Worm (Caenorhabditis elegans) whole organism, L4 larva: ENCODE data around the gene fbxl-5.

Experiments used
- F10B5.3 ChIP-seq: sonication (generic microtip); optimal IDR thresholded peaks from 2 replicates; lab custom pipeline; 2016; ENCODE audit warnings: mild to moderate bottlenecking, missing genetic modification characterization, missing compliant biosample characterization
- F26F4.8 ChIP-seq: fragments of 200-800 bp; sonication (Bioruptor generic); conservative IDR thresholded peaks from 2 replicates; pipeline ENCODE4 v1.3.6; 2022; ENCODE audit warnings: missing genetic modification characterization, missing compliant biosample characterization
- F49E8.2 ChIP-seq: sonication (generic microtip); optimal IDR thresholded peaks from 2 replicates; lab custom pipeline; 2016; ENCODE audit warnings: missing compliant biosample characterization, mild to moderate bottlenecking, missing genetic modification characterization, borderline replicate concordance
- Y105C5A.15 ChIP-seq: fragments of 200-800 bp; sonication (Bioruptor generic); IDR thresholded peaks from 2 replicates; pipeline ENCODE4 v1.3.6; 2022; ENCODE audit warnings: missing genetic modification characterization, missing compliant biosample characterization
- Y75B8A.6 ChIP-seq: fragments of 200-800 bp; sonication (Bioruptor generic); IDR thresholded peaks from 2 replicates; pipeline ENCODE4 v1.3.6; 2022; ENCODE audit warnings: missing genetic modification reagents, missing genetic modification characterization, missing compliant biosample characterization
- ZK337.2 ChIP-seq: fragments of 200-800 bp; sonication (Bioruptor generic); IDR thresholded peaks from 2 replicates; pipeline ENCODE4 v1.3.6; 2022; ENCODE audit warnings: missing genetic modification reagents, missing genetic modification characterization, missing compliant biosample characterization
- aha-1 ChIP-seq: fragments of 150-350 bp; peaks from one replicate; lab custom pipeline; 2014; ENCODE audit warnings: missing biosample characterization, missing genetic modification characterization
- ama-1 ChIP-seq: fragments of 150-350 bp; optimal IDR thresholded peaks from 2 replicates; lab custom pipeline; 2014; ENCODE audit warnings: inconsistent platforms, mixed read lengths
- arid-1 ChIP-seq: fragments of 200-800 bp; sonication (Bioruptor generic); conservative IDR thresholded peaks from 2 replicates; pipeline ENCODE4 v1.3.6; 2022; ENCODE audit warnings: missing genetic modification reagents, missing genetic modification characterization, missing compliant biosample characterization
- attf-4 ChIP-seq: sonication (generic microtip); optimal IDR thresholded peaks from 3 replicates; lab custom pipeline; 2017; ENCODE audit warnings: missing biosample characterization, missing genetic modification characterization
- ceh-44 ChIP-seq: fragments of 200-800 bp; sonication (Bioruptor generic); IDR thresholded peaks from 2 replicates; pipeline ENCODE4 v1.3.6; 2022; ENCODE audit warnings: missing genetic modification reagents, missing genetic modification characterization, missing compliant biosample characterization
- ctbp-1 ChIP-seq: fragments of 200-800 bp; sonication (Bioruptor generic); IDR thresholded peaks from 2 replicates; pipeline ENCODE4 v1.3.6; 2022; ENCODE audit warnings: missing genetic modification reagents, missing genetic modification characterization, missing compliant biosample characterization
- dmd-8 ChIP-seq: fragments of 200-800 bp; sonication (Bioruptor generic); IDR thresholded peaks from 2 replicates; pipeline ENCODE4 v1.3.6; 2022; ENCODE audit warnings: missing genetic modification characterization, missing compliant biosample characterization
- duxl-1 ChIP-seq: sonication (generic microtip); optimal IDR thresholded peaks from 2 replicates; lab custom pipeline; 2016; ENCODE audit warnings: mild to moderate bottlenecking, missing genetic modification characterization, moderate library complexity, missing compliant biosample characterization; ENCODE audit not compliant: poor library complexity
- egl-27 ChIP-seq: sonication (generic microtip); optimal IDR thresholded peaks from 3 replicates; lab custom pipeline; 2017; ENCODE audit warnings: missing biosample characterization, missing genetic modification reagents, missing genetic modification characterization
- hif-1 ChIP-seq, 2 experiments: sonication (generic microtip); optimal IDR thresholded peaks; 2 replicates each; lab custom pipeline; 2016 to 2017; ENCODE audit warnings: missing compliant biosample characterization in 2 of 2, missing genetic modification characterization in 2 of 2, missing genetic modification reagents in 2 of 2, missing genotype in 2 of 2, mild to moderate bottlenecking in 1 of 2
- hmg-1.1 ChIP-seq: fragments of 200-800 bp; sonication (Bioruptor generic); IDR thresholded peaks from 2 replicates; pipeline ENCODE4 v1.3.6; 2022; ENCODE audit warnings: missing genetic modification reagents, missing genetic modification characterization, missing compliant biosample characterization
- lim-7 ChIP-seq: fragments of 200-800 bp; sonication (Bioruptor generic); IDR thresholded peaks from 2 replicates; pipeline ENCODE4 v1.3.6; 2022; ENCODE audit warnings: missing genetic modification characterization, missing compliant biosample characterization
- lin-13 ChIP-seq: fragments of 150-350 bp; optimal IDR thresholded peaks from 2 replicates; lab custom pipeline; 2014; ENCODE audit warnings: missing biosample characterization, missing genetic modification reagents, missing genetic modification characterization
- lin-38 ChIP-seq: fragments of 200-800 bp; sonication (Bioruptor generic); IDR thresholded peaks from 2 replicates; pipeline ENCODE4 v1.3.6; 2022; ENCODE audit warnings: missing genetic modification reagents, missing genetic modification characterization, missing compliant biosample characterization
- lsy-2 ChIP-seq, 2 experiments: fragments of 150-350 bp in 1 of 2; sonication (generic microtip) in 1 of 2; optimal IDR thresholded peaks; 2 replicates each; lab custom pipeline; 2014 to 2017; ENCODE audit warnings: missing biosample characterization in 2 of 2, missing genetic modification characterization in 2 of 2
- mdt-29 ChIP-seq: fragments of 200-800 bp; sonication (Bioruptor generic); IDR thresholded peaks from 2 replicates; pipeline ENCODE4 v1.3.6; 2022; ENCODE audit warnings: missing genetic modification reagents, missing genetic modification characterization, missing compliant biosample characterization
- mep-1 ChIP-seq: fragments of 150-350 bp; sonication (generic microtip); optimal IDR thresholded peaks from 3 replicates; lab custom pipeline; 2014; ENCODE audit warnings: missing biosample characterization, missing genetic modification characterization
- mes-2 ChIP-seq: sonication (generic microtip); optimal IDR thresholded peaks from 2 replicates; lab custom pipeline; 2016; ENCODE audit warnings: missing genotype, mild to moderate bottlenecking, missing genetic modification characterization, missing compliant biosample characterization; ENCODE audit not compliant: poor library complexity, severe bottlenecking
- mxl-2 ChIP-seq: fragments of 200-800 bp; sonication (Bioruptor generic); conservative IDR thresholded peaks from 2 replicates; pipeline ENCODE4 v1.3.6; 2022; ENCODE audit warnings: missing genetic modification reagents, missing genetic modification characterization, missing compliant biosample characterization
- nhr-102 ChIP-seq: sonication (generic microtip); optimal IDR thresholded peaks from 2 replicates; lab custom pipeline; 2016; ENCODE audit warnings: mild to moderate bottlenecking, missing genetic modification characterization, moderate library complexity, missing compliant biosample characterization
- nhr-11 ChIP-seq: fragments of 150-350 bp; optimal IDR thresholded peaks from 2 replicates; lab custom pipeline; 2014; ENCODE audit warnings: missing biosample characterization, missing genetic modification characterization
- nhr-28 ChIP-seq: fragments of 150-350 bp; optimal IDR thresholded peaks from 2 replicates; lab custom pipeline; 2014; ENCODE audit warnings: missing biosample characterization, missing genetic modification characterization
- nhr-42 ChIP-seq: fragments of 200-800 bp; sonication (Bioruptor generic); IDR thresholded peaks from 2 replicates; pipeline ENCODE4 v1.3.6; 2022; ENCODE audit warnings: missing genetic modification characterization, missing compliant biosample characterization
- nhr-48 ChIP-seq: sonication (generic microtip); optimal IDR thresholded peaks from 2 replicates; lab custom pipeline; 2016; ENCODE audit warnings: mild to moderate bottlenecking, missing genetic modification characterization, missing compliant biosample characterization
- pha-4 ChIP-seq, 2 experiments: fragments of 150-350 bp in 1 of 2; fragments of 200-800 bp in 1 of 2; sonication (Bioruptor generic) in 1 of 2; IDR thresholded peaks in 1 of 2; optimal IDR thresholded peaks in 1 of 2; 2 replicates each; pipeline versions ENCODE4 v1.3.6 to Lab custom; 2014 to 2022; ENCODE audit warnings: missing genetic modification characterization in 2 of 2, missing genetic modification reagents in 2 of 2, missing biosample characterization in 1 of 2, missing compliant biosample characterization in 1 of 2
- pqm-1 ChIP-seq: sonication (generic microtip); optimal IDR thresholded peaks from 2 replicates; lab custom pipeline; 2017; ENCODE audit warnings: missing biosample characterization, missing genetic modification characterization
- skn-1 ChIP-seq: fragments of 150-350 bp; optimal IDR thresholded peaks from 2 replicates; lab custom pipeline; 2014; ENCODE audit warnings: missing biosample characterization, missing genetic modification characterization
- snpc-1.2 ChIP-seq: fragments of 200-800 bp; sonication (Bioruptor generic); IDR thresholded peaks from 2 replicates; pipeline ENCODE4 v1.3.6; 2022; ENCODE audit warnings: missing genetic modification reagents, missing genetic modification characterization, missing compliant biosample characterization
- unc-39 ChIP-seq: sonication (generic microtip); optimal IDR thresholded peaks from 2 replicates; lab custom pipeline; 2017; ENCODE audit warnings: missing biosample characterization, missing genetic modification characterization
- vab-7 ChIP-seq: fragments of 200-800 bp; sonication (Bioruptor generic); IDR thresholded peaks from 2 replicates; pipeline ENCODE4 v1.3.6; 2022; ENCODE audit warnings: missing genetic modification reagents, missing genetic modification characterization, missing compliant biosample characterization

Gene fbxl-5

DNA sequence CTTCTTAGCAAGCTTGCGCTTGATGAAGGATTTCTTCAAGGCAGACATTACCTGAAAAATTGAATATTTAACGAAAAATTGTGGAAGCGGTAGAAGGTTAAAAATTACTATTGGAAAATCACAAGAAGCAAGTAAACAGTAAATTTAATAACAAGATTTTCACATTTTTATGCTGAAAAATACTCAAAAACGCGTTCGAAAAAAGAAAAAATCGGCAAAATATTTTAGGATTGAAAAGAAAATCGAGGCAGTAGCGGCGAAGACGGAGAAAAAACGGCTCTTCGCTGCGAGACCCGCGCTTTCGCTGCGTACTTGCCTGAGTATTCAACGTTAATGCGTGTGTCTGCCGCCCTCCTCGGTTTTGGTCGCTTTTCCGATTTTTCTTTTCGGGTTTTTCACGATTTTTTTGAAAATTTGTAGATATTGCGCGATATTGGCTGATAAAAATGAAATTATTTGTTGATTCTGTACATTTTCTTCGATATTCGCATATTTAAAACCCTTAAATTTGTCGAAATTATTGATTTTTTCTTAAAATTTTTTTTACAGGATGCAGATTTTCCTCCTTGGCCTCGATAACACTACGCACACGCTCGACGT is 33.4 kb downstream of the fbxl-5 start, which contains the start of the genes rpl-39 and rps-30 (continued):
- TF ChIP-seq nhr-48 (tag; lab: Kevin White, UChicago) (peak; percentile 16), ama-1 (lab: Kevin White, UChicago) (peak; percentile 40), lsy-2 (tag; optimal IDR thresholded peaks at IDR 0.05; lab: Kevin White, UChicago) (peak; percentile 4 to 91), hmg-1.1 (GFP tag; lab: Robert Waterston, UW) (peak; percentile 81), pqm-1 (peak; percentile 11), mes-2 (tag; lab: Kevin White, UChicago) (peak; percentile 87), F26F4.8 (GFP tag; lab: Robert Waterston, UW) (no peak), vab-7 (0 out of 2 replicates have a peak, but pooled peaks have one; percentile 48), nhr-11 (tag; lab: Kevin White, UChicago) (peak; percentile 87)

DNA sequence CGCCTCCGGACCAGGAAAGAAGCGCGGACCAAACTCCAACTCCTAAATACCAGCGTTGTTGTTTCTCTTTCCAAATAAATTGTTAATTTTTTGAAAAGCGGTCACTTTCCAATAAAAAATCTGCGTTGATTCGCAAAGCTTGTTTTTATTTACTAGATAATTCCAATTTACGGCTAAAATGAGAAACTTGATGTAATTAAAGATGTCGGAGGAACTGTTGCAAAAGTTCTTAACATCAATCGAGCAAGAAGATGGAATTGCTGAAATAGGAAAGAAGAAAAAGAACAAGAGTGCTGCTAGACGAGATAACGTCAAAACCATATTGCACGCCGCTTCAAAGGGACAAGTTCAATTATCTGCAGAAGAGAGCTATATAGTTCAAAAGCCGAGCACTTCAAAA is 34.4 kb downstream of the fbxl-5 start, which contains the start of gene C26F1.3:
C26F1.3 (plus strand) TSS at position 203 of the 400 bp plus-strand sequence.
- TF ChIP-seq dmd-8 (GFP tag; lab: Robert Waterston, UW) (0 out of 2 replicates have a peak, but pooled peaks have one; percentile 27), Y105C5A.15 (GFP tag; lab: Robert Waterston, UW) (peak; percentile 35; the same call in 1 of the 2 replicates), hif-1 (tag; optimal IDR thresholded peaks at IDR 0.05; lab: Kevin White, UChicago) (no peak), mes-2 (tag; lab: Kevin White, UChicago) (peak; percentile 4), F10B5.3 (tag; lab: Kevin White, UChicago) (no peak), arid-1 (GFP tag; lab: Robert Waterston, UW) (0 out of 2 replicates have a peak, but pooled peaks have one; percentile 29), mdt-29 (GFP tag; lab: Robert Waterston, UW) (0 out of 2 replicates have a peak, but pooled peaks have one; percentile 16), attf-4 (tag; lab: Kevin White, UChicago) (no peak), lin-38 (GFP tag; lab: Robert Waterston, UW) (peak; percentile 29; the same call in 1 of the 2 replicates), ama-1 (lab: Kevin White, UChicago) (peak; percentile 60), Y75B8A.6 (GFP tag; lab: Robert Waterston, UW) (0 out of 2 replicates have a peak, but pooled peaks have one; percentile 42), snpc-1.2 (peak; percentile 12; the same call in 1 of the 2 replicates)

DNA sequence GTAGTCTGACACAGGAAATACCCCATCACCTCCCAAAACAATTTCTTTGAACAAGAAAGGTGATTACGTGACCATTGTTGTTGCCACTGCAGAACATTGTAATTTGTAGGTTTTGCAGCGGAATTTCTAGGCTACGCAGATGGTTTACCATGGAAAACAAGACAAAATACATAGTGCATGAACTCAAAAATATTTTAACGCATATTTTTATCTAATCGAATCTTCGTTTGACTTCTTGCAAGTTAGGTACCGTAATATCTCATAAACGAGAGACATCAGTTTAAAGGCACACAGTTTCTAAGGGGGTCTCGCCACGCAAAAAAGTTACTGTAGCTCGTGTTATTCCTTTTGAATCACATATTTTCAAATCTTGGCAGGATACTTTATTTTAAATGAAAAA is 36.3 kb downstream of the fbxl-5 start:
- TF ChIP-seq lim-7 (GFP tag; lab: Robert Waterston, UW) (no peak), nhr-28 (tag; lab: Kevin White, UChicago) (peak; percentile 37), vab-7 (no peak), egl-27 (tag; lab: Kevin White, UChicago) (no peak), F49E8.2 (tag; lab: Kevin White, UChicago) (peak; percentile 39), ZK337.2 (GFP tag; lab: Robert Waterston, UW) (no peak), skn-1 (no peak), aha-1 (tag; lab: Kevin White, UChicago) (peak; percentile 57), lin-38 (GFP tag; lab: Robert Waterston, UW) (peak; percentile 48; the same call in 1 of the 2 replicates), duxl-1 (tag; lab: Kevin White, UChicago) (no peak), pha-4 (GFP tag; IDR thresholded peaks at IDR 0.05; lab: Robert Waterston, UW) (0 out of 2 replicates have a peak, but pooled peaks have one; percentile 12), pha-4 (tag; optimal IDR thresholded peaks at IDR 0.05; lab: Kevin White, UChicago) (no peak), ceh-44 (GFP tag; lab: Robert Waterston, UW) (no peak)

DNA sequence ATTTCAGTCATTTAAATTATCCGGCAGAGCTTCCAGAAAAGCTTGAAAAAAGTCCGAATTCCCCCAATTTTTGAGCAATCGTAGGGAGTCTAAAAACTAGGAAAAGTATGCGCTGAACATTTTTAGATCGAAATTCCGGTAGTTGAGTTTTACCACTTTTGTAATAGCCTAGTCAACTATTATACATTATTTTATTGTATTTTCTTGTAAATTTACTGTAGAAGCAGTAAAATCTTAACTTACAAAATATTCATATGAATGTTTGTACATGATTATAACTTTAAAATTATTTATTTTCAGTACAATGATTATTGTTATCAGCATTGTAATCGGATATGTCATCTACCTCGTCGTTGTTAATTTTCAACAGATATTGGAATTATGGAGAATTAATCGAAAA is 38.8 kb downstream of the fbxl-5 start, which contains the start of gene cyp-32A1:
cyp-32A1 (plus strand) TSS at position 301 of the 400 bp plus-strand sequence.
- TF ChIP-seq ctbp-1 (GFP tag; lab: Robert Waterston, UW) (no peak), nhr-42 (GFP tag; lab: Robert Waterston, UW) (no peak), mdt-29 (GFP tag; lab: Robert Waterston, UW) (no peak), mes-2 (tag; lab: Kevin White, UChicago) (no peak), lin-38 (GFP tag; lab: Robert Waterston, UW) (no peak), pqm-1 (no peak), mep-1 (tag; lab: Kevin White, UChicago) (no peak), nhr-28 (tag; lab: Kevin White, UChicago) (no peak), lin-13 (no peak), unc-39 (tag; lab: Kevin White, UChicago) (no peak), nhr-102 (tag; lab: Kevin White, UChicago) (no peak), duxl-1 (tag; lab: Kevin White, UChicago) (no peak), mxl-2 (GFP tag; lab: Robert Waterston, UW) (no peak)
